Worm (Caenorhabditis elegans): Measurements from ENCODE around the gene Y82E9BR.14.

DNA sequence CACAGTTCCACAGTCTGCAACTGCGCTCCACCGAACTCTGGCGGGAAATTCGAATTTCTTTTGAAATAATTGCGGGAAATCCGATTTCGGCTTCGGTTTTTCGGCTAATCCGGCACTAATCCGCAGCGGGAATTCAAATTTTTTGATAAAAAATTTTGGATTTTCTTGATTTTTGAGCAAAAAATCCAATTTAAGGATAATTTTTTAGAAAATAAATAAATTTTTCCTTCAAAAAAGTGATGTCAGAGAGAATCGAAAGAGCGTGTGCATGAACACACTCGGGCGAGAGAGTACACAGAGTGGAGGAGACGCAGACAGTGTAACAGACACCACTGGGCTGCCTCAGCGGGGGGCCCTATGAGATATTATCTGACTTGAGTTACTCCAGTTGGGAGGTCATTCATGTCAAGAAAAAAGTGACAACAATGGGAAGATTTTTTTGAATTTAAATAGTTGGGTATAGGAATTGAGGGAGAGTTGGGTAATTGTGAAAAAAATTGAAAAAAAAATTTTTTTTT lies 16.1 kb upstream of the Y82E9BR.14 start:
- TF ChIP-seq nhr-12 (tag; optimal IDR thresholded peaks at IDR 0.05) (no peak), unc-39 (tag; optimal IDR thresholded peaks at IDR 0.05) (no peak), pha-4 (tag; optimal IDR thresholded peaks at IDR 0.05) (no peak), drap-1 (GFP tag; optimal IDR thresholded peaks at IDR 0.05) (no peak), nhr-76 (tag; optimal IDR thresholded peaks at IDR 0.05) (no peak), mep-1 (tag; optimal IDR thresholded peaks at IDR 0.05) (no peak), ztf-11 (tag; optimal IDR thresholded peaks at IDR 0.05) (no peak), bed-3 (GFP tag; optimal IDR thresholded peaks at IDR 0.05) (no peak), nhr-237 (tag; optimal IDR thresholded peaks at IDR 0.05) (no peak), lin-13 (tag; optimal IDR thresholded peaks at IDR 0.05) (no peak), elt-3 (tag; optimal IDR thresholded peaks at IDR 0.05) (no peak), elt-1 (tag; optimal IDR thresholded peaks at IDR 0.05; ENCODE audit: borderline replicate concordance, insufficient read depth) (no peak), flh-1 (GFP tag; optimal IDR thresholded peaks at IDR 0.05) (no peak), mab-5 (tag; optimal IDR thresholded peaks at IDR 0.05) (no peak)
